Worm (Caenorhabditis elegans) whole organism, L4 larva: ENCODE results near the gene lin-13.

ENCODE experiments used
- F26F4.8 ChIP-seq: fragments of 200-800 bp; sonication (Bioruptor generic); conservative IDR thresholded peaks from 2 replicates; pipeline ENCODE4 v1.3.6; 2022; ENCODE audit warnings: missing genetic modification characterization, missing compliant biosample characterization
- F44E2.7 ChIP-seq: fragments of 200-800 bp; sonication (Bioruptor generic); IDR thresholded peaks from 2 replicates; pipeline ENCODE4 v2.1.2; 2022; ENCODE audit warnings: missing genetic modification characterization, missing compliant biosample characterization
- F49E8.2 ChIP-seq: sonication (generic microtip); optimal IDR thresholded peaks from 2 replicates; lab custom pipeline; 2016; ENCODE audit warnings: missing compliant biosample characterization, mild to moderate bottlenecking, missing genetic modification characterization, borderline replicate concordance
- T26A8.4 ChIP-seq: fragments of 200-800 bp; sonication (Bioruptor generic); IDR thresholded peaks from 2 replicates; pipeline ENCODE4 v1.3.6; 2022; ENCODE audit warnings: missing genetic modification characterization, missing compliant biosample characterization
- Y5F2A.4 ChIP-seq: fragments of 200-800 bp; sonication (Bioruptor generic); optimal IDR thresholded peaks from 2 replicates; lab custom pipeline; 2018; ENCODE audit warnings: mild to moderate bottlenecking, missing genetic modification characterization, missing compliant biosample characterization
- Y75B8A.6 ChIP-seq: fragments of 200-800 bp; sonication (Bioruptor generic); IDR thresholded peaks from 2 replicates; pipeline ENCODE4 v1.3.6; 2022; ENCODE audit warnings: missing genetic modification reagents, missing genetic modification characterization, missing compliant biosample characterization
- aha-1 ChIP-seq: fragments of 150-350 bp; peaks from one replicate; lab custom pipeline; 2014; ENCODE audit warnings: missing biosample characterization, missing genetic modification characterization
- aly-2 ChIP-seq: sonication (generic microtip); optimal IDR thresholded peaks from 2 replicates; lab custom pipeline; 2018; ENCODE audit warnings: missing biosample characterization, missing genetic modification characterization
- ceh-20 ChIP-seq: fragments of 200-800 bp; sonication (Bioruptor generic); IDR thresholded peaks from 2 replicates; pipeline ENCODE4 v1.3.6; 2022; ENCODE audit warnings: missing genetic modification reagents, missing genetic modification characterization, missing compliant biosample characterization
- ceh-44 ChIP-seq: fragments of 200-800 bp; sonication (Bioruptor generic); IDR thresholded peaks from 2 replicates; pipeline ENCODE4 v1.3.6; 2022; ENCODE audit warnings: missing genetic modification reagents, missing genetic modification characterization, missing compliant biosample characterization
- ces-1 ChIP-seq: fragments of 150-350 bp; sonication (generic microtip); optimal IDR thresholded peaks from 4 replicates; lab custom pipeline; 2014; ENCODE audit warnings: missing biosample characterization, missing genetic modification reagents, missing genetic modification characterization
- ctbp-1 ChIP-seq: fragments of 200-800 bp; sonication (Bioruptor generic); IDR thresholded peaks from 2 replicates; pipeline ENCODE4 v1.3.6; 2022; ENCODE audit warnings: missing genetic modification reagents, missing genetic modification characterization, missing compliant biosample characterization
- daf-12 ChIP-seq: fragments of 150-350 bp; optimal IDR thresholded peaks from 2 replicates; lab custom pipeline; 2014; ENCODE audit warnings: missing biosample characterization, missing genetic modification reagents, missing genetic modification characterization
- daf-19 ChIP-seq: fragments of 200-800 bp; sonication (Bioruptor generic); conservative IDR thresholded peaks from 2 replicates; pipeline ENCODE4 v1.3.6; 2022; ENCODE audit warnings: missing genetic modification characterization, missing compliant biosample characterization
- dmd-6 ChIP-seq: fragments of 200-800 bp; sonication (Bioruptor generic); IDR thresholded peaks from 2 replicates; pipeline ENCODE4 v1.3.6; 2022; ENCODE audit warnings: missing genetic modification reagents, missing genetic modification characterization, missing compliant biosample characterization
- dmd-8 ChIP-seq: fragments of 200-800 bp; sonication (Bioruptor generic); IDR thresholded peaks from 2 replicates; pipeline ENCODE4 v1.3.6; 2022; ENCODE audit warnings: missing genetic modification characterization, missing compliant biosample characterization
- dpl-1 ChIP-seq: fragments of 150-350 bp; optimal IDR thresholded peaks from 2 replicates; lab custom pipeline; 2014; ENCODE audit warnings: missing biosample characterization, missing genetic modification reagents, missing genetic modification characterization
- duxl-1 ChIP-seq: sonication (generic microtip); optimal IDR thresholded peaks from 2 replicates; lab custom pipeline; 2016; ENCODE audit warnings: mild to moderate bottlenecking, missing genetic modification characterization, moderate library complexity, missing compliant biosample characterization; ENCODE audit not compliant: poor library complexity
- dve-1 ChIP-seq: sonication (generic microtip); optimal IDR thresholded peaks from 2 replicates; lab custom pipeline; 2017; ENCODE audit warnings: antibody characterized with exemption, mild to moderate bottlenecking, missing genetic modification characterization, missing compliant biosample characterization; ENCODE audit not compliant: insufficient read depth
- egl-27 ChIP-seq: sonication (generic microtip); optimal IDR thresholded peaks from 3 replicates; lab custom pipeline; 2017; ENCODE audit warnings: missing biosample characterization, missing genetic modification reagents, missing genetic modification characterization
- fos-1 ChIP-seq: fragments of 150-350 bp; optimal IDR thresholded peaks from 2 replicates; lab custom pipeline; 2014; ENCODE audit warnings: missing biosample characterization, missing genetic modification characterization
- gei-8 ChIP-seq: fragments of 200-800 bp; sonication (Bioruptor generic); optimal IDR thresholded peaks from 2 replicates; lab custom pipeline; 2018; ENCODE audit warnings: mild to moderate bottlenecking, missing genetic modification characterization, missing compliant biosample characterization
- hlh-11 ChIP-seq: fragments of 200-800 bp; sonication (Bioruptor generic); optimal IDR thresholded peaks from 2 replicates; lab custom pipeline; 2018; ENCODE audit warnings: mild to moderate bottlenecking, missing genetic modification characterization, missing compliant biosample characterization
- hlh-30 ChIP-seq: sonication (generic microtip); optimal IDR thresholded peaks from 2 replicates; lab custom pipeline; 2017; ENCODE audit warnings: antibody characterized with exemption, mild to moderate bottlenecking, missing genetic modification characterization, missing compliant biosample characterization; ENCODE audit not compliant: insufficient read depth
- hmg-1.1 ChIP-seq: fragments of 200-800 bp; sonication (Bioruptor generic); IDR thresholded peaks from 2 replicates; pipeline ENCODE4 v1.3.6; 2022; ENCODE audit warnings: missing genetic modification reagents, missing genetic modification characterization, missing compliant biosample characterization
- jun-1 ChIP-seq: fragments of 150-350 bp; optimal IDR thresholded peaks from 2 replicates; lab custom pipeline; 2014; ENCODE audit warnings: missing biosample characterization, missing genetic modification reagents, missing genetic modification characterization
- lir-3 ChIP-seq: sonication (generic microtip); optimal IDR thresholded peaks from 2 replicates; lab custom pipeline; 2016; ENCODE audit warnings: mild to moderate bottlenecking, missing genetic modification characterization, missing compliant biosample characterization
- lsy-2 ChIP-seq, 2 experiments: fragments of 150-350 bp in 1 of 2; sonication (generic microtip) in 1 of 2; optimal IDR thresholded peaks; 2 replicates each; lab custom pipeline; 2014 to 2017; ENCODE audit warnings: missing biosample characterization in 2 of 2, missing genetic modification characterization in 2 of 2
- mes-2 ChIP-seq: sonication (generic microtip); optimal IDR thresholded peaks from 2 replicates; lab custom pipeline; 2016; ENCODE audit warnings: missing genotype, mild to moderate bottlenecking, missing genetic modification characterization, missing compliant biosample characterization; ENCODE audit not compliant: poor library complexity, severe bottlenecking
- nhr-10 ChIP-seq: fragments of 150-350 bp; optimal IDR thresholded peaks from 2 replicates; lab custom pipeline; 2014; ENCODE audit warnings: missing biosample characterization, missing genetic modification characterization
- nhr-11 ChIP-seq: fragments of 150-350 bp; optimal IDR thresholded peaks from 2 replicates; lab custom pipeline; 2014; ENCODE audit warnings: missing biosample characterization, missing genetic modification characterization
- nhr-111 ChIP-seq: fragments of 200-800 bp; sonication (Bioruptor generic); optimal IDR thresholded peaks from 2 replicates; lab custom pipeline; 2018; ENCODE audit warnings: mild to moderate bottlenecking, missing genetic modification characterization, missing compliant biosample characterization
- nhr-25 ChIP-seq: sonication (generic microtip); optimal IDR thresholded peaks from 2 replicates; lab custom pipeline; 2017; ENCODE audit warnings: missing genetic modification characterization, mild to moderate bottlenecking, missing compliant biosample characterization, antibody characterized with exemption, moderate library complexity, borderline replicate concordance; ENCODE audit not compliant: insufficient read depth
- nhr-42 ChIP-seq: fragments of 200-800 bp; sonication (Bioruptor generic); IDR thresholded peaks from 2 replicates; pipeline ENCODE4 v1.3.6; 2022; ENCODE audit warnings: missing genetic modification characterization, missing compliant biosample characterization
- nhr-48 ChIP-seq: sonication (generic microtip); optimal IDR thresholded peaks from 2 replicates; lab custom pipeline; 2016; ENCODE audit warnings: mild to moderate bottlenecking, missing genetic modification characterization, missing compliant biosample characterization
- nhr-6 ChIP-seq: fragments of 150-350 bp; optimal IDR thresholded peaks from 2 replicates; lab custom pipeline; 2014; ENCODE audit warnings: missing biosample characterization, missing genetic modification characterization
- nhr-76 ChIP-seq: fragments of 150-350 bp; optimal IDR thresholded peaks from 2 replicates; lab custom pipeline; 2014; ENCODE audit warnings: missing biosample characterization, missing genetic modification characterization
- nhr-77 ChIP-seq: fragments of 150-350 bp; optimal IDR thresholded peaks from 2 replicates; lab custom pipeline; 2014; ENCODE audit warnings: missing biosample characterization, missing genetic modification characterization
- pha-4 ChIP-seq, 2 experiments: fragments of 150-350 bp in 1 of 2; fragments of 200-800 bp in 1 of 2; sonication (Bioruptor generic) in 1 of 2; IDR thresholded peaks in 1 of 2; optimal IDR thresholded peaks in 1 of 2; 2 replicates each; pipeline versions ENCODE4 v1.3.6 to Lab custom; 2014 to 2022; ENCODE audit warnings: missing genetic modification characterization in 2 of 2, missing genetic modification reagents in 2 of 2, missing biosample characterization in 1 of 2, missing compliant biosample characterization in 1 of 2
- pqm-1 ChIP-seq: sonication (generic microtip); optimal IDR thresholded peaks from 2 replicates; lab custom pipeline; 2017; ENCODE audit warnings: missing biosample characterization, missing genetic modification characterization
- sdz-12 ChIP-seq: fragments of 200-800 bp; sonication (Bioruptor generic); optimal IDR thresholded peaks from 2 replicates; lab custom pipeline; 2018; ENCODE audit warnings: mild to moderate bottlenecking, missing genetic modification characterization, missing compliant biosample characterization
- set-16 ChIP-seq: fragments of 200-800 bp; sonication (Bioruptor generic); IDR thresholded peaks from 2 replicates; pipeline ENCODE4 v1.3.6; 2022; ENCODE audit warnings: missing genetic modification reagents, missing genetic modification characterization, missing compliant biosample characterization
- skn-1 ChIP-seq: fragments of 150-350 bp; optimal IDR thresholded peaks from 2 replicates; lab custom pipeline; 2014; ENCODE audit warnings: missing biosample characterization, missing genetic modification characterization
- snpc-1.2 ChIP-seq: fragments of 200-800 bp; sonication (Bioruptor generic); IDR thresholded peaks from 2 replicates; pipeline ENCODE4 v1.3.6; 2022; ENCODE audit warnings: missing genetic modification reagents, missing genetic modification characterization, missing compliant biosample characterization
- tag-97 ChIP-seq: fragments of 200-800 bp; sonication (Bioruptor generic); IDR thresholded peaks from 2 replicates; pipeline ENCODE4 v1.3.6; 2022; ENCODE audit warnings: missing genetic modification characterization, missing compliant biosample characterization
- tra-1 ChIP-seq: fragments of 200-800 bp; sonication (Bioruptor generic); IDR thresholded peaks from 2 replicates; pipeline ENCODE4 v1.3.6; 2022; ENCODE audit warnings: missing genetic modification reagents, missing genetic modification characterization, missing compliant biosample characterization
- unc-39 ChIP-seq: sonication (generic microtip); optimal IDR thresholded peaks from 2 replicates; lab custom pipeline; 2017; ENCODE audit warnings: missing biosample characterization, missing genetic modification characterization
- unc-62 ChIP-seq, 3 experiments: fragments of 150-350 bp in 1 of 3; sonication (generic microtip); optimal IDR thresholded peaks in 2 of 3; peaks in 1 of 3; 1 replicate in 1 of 3; 2 replicates in 2 of 3; lab custom pipeline; 2014 to 2017; ENCODE audit warnings: missing biosample characterization in 3 of 3, missing genetic modification characterization in 3 of 3, missing genetic modification reagents in 3 of 3, missing genotype in 1 of 3
- zip-11 ChIP-seq: fragments of 200-800 bp; sonication (Bioruptor generic); IDR thresholded peaks from 2 replicates; pipeline ENCODE4 v1.3.6; 2022; ENCODE audit warnings: missing genetic modification characterization, missing compliant biosample characterization
- ztf-7 ChIP-seq: fragments of 150-350 bp; optimal IDR thresholded peaks from 2 replicates; lab custom pipeline; 2014; ENCODE audit warnings: missing biosample characterization, missing genetic modification characterization

The lin-13 gene

ce11 chrIII:7709391-7709790, at the start of gene lin-13:
lin-13 (minus strand) TSS chrIII:7709491.
- TF ChIP-seq ceh-44 (GFP tag; lab: Robert Waterston, UW) (no peak), dmd-8 (no peak), fos-1 (tag; lab: Kevin White, UChicago) (no peak), nhr-111 (no peak), duxl-1 (no peak), lsy-2 (tag; optimal IDR thresholded peaks at IDR 0.05; lab: Kevin White, UChicago) (no peak), ces-1 (GFP tag; lab: Kevin White, UChicago) (no peak), lir-3 (no peak), ztf-7 (tag; lab: Kevin White, UChicago) (no peak), nhr-11 (tag; lab: Kevin White, UChicago) (no peak), set-16 (GFP tag; lab: Robert Waterston, UW) (no peak), nhr-6 (tag; lab: Kevin White, UChicago) (no peak), F49E8.2 (no peak), tag-97 (no peak), tra-1 (GFP tag; lab: Robert Waterston, UW) (no peak), nhr-48 (tag; lab: Kevin White, UChicago) (no peak)

ce11 chrIII:7758562-7758961, 49.3 kb upstream of the lin-13 start, which contains the start of gene pcp-1:
pcp-1 (plus strand) TSS chrIII:7758903.
- TF ChIP-seq gei-8 (GFP tag; lab: Kevin White, UChicago) = no peak
- no peak for TF ChIP-seq daf-12
- peak; percentile 35 for TF ChIP-seq mes-2 (tag; lab: Kevin White, UChicago)
- TF ChIP-seq aha-1 (tag; lab: Kevin White, UChicago) = no peak
- no peak for TF ChIP-seq unc-39
- no peak for TF ChIP-seq jun-1 (tag; lab: Kevin White, UChicago)
- TF ChIP-seq Y5F2A.4 (GFP tag; lab: Kevin White, UChicago) = no peak
- peak; percentile 61; the same call in 1 of the 2 replicates for TF ChIP-seq ceh-20
- TF ChIP-seq tag-97 = no peak
- peak; percentile 85 for TF ChIP-seq tra-1 (GFP tag; lab: Robert Waterston, UW)
- no peak for TF ChIP-seq ctbp-1
- TF ChIP-seq hlh-11 = peak; percentile 90
- TF ChIP-seq nhr-77 (tag; lab: Kevin White, UChicago) = peak; percentile 65
- no peak for TF ChIP-seq T26A8.4
- TF ChIP-seq nhr-6 (tag; lab: Kevin White, UChicago) = peak; percentile 43
- TF ChIP-seq hmg-1.1 (GFP tag; lab: Robert Waterston, UW) = no peak
- TF ChIP-seq pqm-1 (tag; lab: Kevin White, UChicago) = peak; percentile 99
- TF ChIP-seq nhr-10 = no peak
- no peak for TF ChIP-seq dpl-1
- no peak for TF ChIP-seq zip-11 (GFP tag; lab: Robert Waterston, UW)
- no peak for TF ChIP-seq nhr-42
- TF ChIP-seq hlh-30 (tag; lab: Kevin White, UChicago) = no peak
- no peak for TF ChIP-seq skn-1
- no peak for TF ChIP-seq Y75B8A.6 (GFP tag; lab: Robert Waterston, UW)
- TF ChIP-seq nhr-76 (tag; lab: Kevin White, UChicago) = no peak
- TF ChIP-seq nhr-25 (tag; lab: Kevin White, UChicago) = no peak
- TF ChIP-seq pha-4 (GFP tag; IDR thresholded peaks at IDR 0.05; lab: Robert Waterston, UW) = no peak
- TF ChIP-seq pha-4 (tag; optimal IDR thresholded peaks at IDR 0.05; lab: Kevin White, UChicago) = no peak
- no peak for TF ChIP-seq aly-2 (tag; lab: Kevin White, UChicago)
- TF ChIP-seq F44E2.7 = no peak
- no peak for TF ChIP-seq F26F4.8 (GFP tag; lab: Robert Waterston, UW)
- no peak for TF ChIP-seq sdz-12 (GFP tag; lab: Kevin White, UChicago)
- no peak for TF ChIP-seq daf-19 (GFP tag; lab: Robert Waterston, UW)
- TF ChIP-seq unc-62 (GFP tag; optimal IDR thresholded peaks at IDR 0.05 in 1 of 2; lab: Kevin White, UChicago) = no peak
- no peak for TF ChIP-seq unc-62 (tag; optimal IDR thresholded peaks at IDR 0.05; lab: Kevin White, UChicago)
- TF ChIP-seq snpc-1.2 = no peak
- peak; percentile 91 for TF ChIP-seq dmd-6 (GFP tag; lab: Robert Waterston, UW)
- peak; percentile 93 for TF ChIP-seq dve-1 (tag; lab: Kevin White, UChicago)
- TF ChIP-seq egl-27 = no peak
- no peak for TF ChIP-seq duxl-1
